Fruit fly (Drosophila melanogaster): Measurements from ENCODE around the gene Mgat4b.

- no peak for TF ChIP-seq ttk (optimal IDR thresholded peaks at IDR 0.05)
- TF ChIP-seq insv (optimal IDR thresholded peaks at IDR 0.05): no peak
- no peak for TF ChIP-seq psq (optimal IDR thresholded peaks at IDR 0.05)
- no peak for TF ChIP-seq Myc (optimal IDR thresholded peaks at IDR 0.05)
- TF ChIP-seq Sin3A (optimal IDR thresholded peaks at IDR 0.05): no peak
Measured at dm6 chr3L:14752816-14753215, 16.3 kb downstream of the Mgat4b start.

Measured in Kc167 (cell line).